Worm (Caenorhabditis elegans): ENCODE data around the gene rha-2.

The rha-2 gene

DNA sequence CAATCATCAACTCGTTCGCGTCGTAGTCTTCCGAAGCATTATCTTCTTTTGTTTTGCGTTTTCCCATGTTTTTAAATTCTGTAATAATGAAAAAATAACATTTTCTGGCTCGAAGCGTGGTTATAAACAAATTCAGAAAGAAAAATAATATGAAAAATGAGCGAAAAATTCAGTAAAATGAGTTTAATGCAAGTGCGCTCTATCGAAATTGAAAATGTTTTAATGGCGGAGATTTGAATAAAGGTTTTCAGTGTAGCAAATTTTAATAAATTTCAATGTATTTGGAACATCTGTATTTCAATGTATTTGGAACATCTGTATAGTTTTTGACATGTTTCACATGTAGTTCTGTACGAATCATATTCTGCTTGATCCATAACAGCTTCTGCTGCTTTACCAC, at the start of gene rha-2:
Gene rha-2, minus strand, starts transcription at position 80 of the 400 bp plus-strand sequence.
- peak; percentile 47 for TF ChIP-seq unc-42 (tag; optimal IDR thresholded peaks at IDR 0.05)
- TF ChIP-seq syd-9 (tag; optimal IDR thresholded peaks at IDR 0.05) = no peak

- TF ChIP-seq K02D7.2 (tag; optimal IDR thresholded peaks at IDR 0.05) (no peak), pros-1 (tag; optimal IDR thresholded peaks at IDR 0.05) (peak; percentile 49), ahr-1 (tag; optimal IDR thresholded peaks at IDR 0.05) (no peak)
These were observed 48.8 kb upstream of the rha-2 start for ce11 chrIII:8663143-8663542.

DNA sequence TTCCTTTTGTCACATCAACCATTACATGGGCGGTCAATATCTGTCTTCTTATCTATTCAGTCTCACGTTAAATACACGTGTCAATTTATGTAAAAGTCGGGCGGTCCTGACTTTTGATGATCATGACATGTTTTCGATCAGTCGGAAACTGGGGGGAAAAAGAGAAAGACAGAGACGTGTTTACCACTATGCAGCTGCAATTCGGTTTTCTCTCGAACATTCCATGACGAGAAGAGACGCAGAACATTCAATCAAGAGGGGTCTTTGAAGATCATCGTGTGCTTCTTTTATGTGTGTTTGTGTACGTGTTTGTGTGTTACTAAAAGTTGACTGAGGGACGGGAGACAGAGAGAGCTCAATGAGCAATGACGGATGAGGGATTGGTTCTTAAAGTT, 44.0 kb upstream of the rha-2 start:
- TF ChIP-seq sdc-2 (tag; optimal IDR thresholded peaks at IDR 0.05) (no peak), elt-2 (tag; optimal IDR thresholded peaks at IDR 0.05) (peak; percentile 69), nfya-1 (tag; optimal IDR thresholded peaks at IDR 0.05) (peak; percentile 58), ztf-16 (tag; optimal IDR thresholded peaks at IDR 0.05) (peak; percentile 10), T23F11.4 (GFP tag; optimal IDR thresholded peaks at IDR 0.05) (peak; percentile 42), ttx-3 (tag; optimal IDR thresholded peaks at IDR 0.05) (no peak), lim-6 (tag; optimal IDR thresholded peaks at IDR 0.05) (no peak), dve-1 (tag; optimal IDR thresholded peaks at IDR 0.05) (peak; percentile 62), ceh-18 (tag; optimal IDR thresholded peaks at IDR 0.05) (peak; percentile 96), ceh-48 (tag; optimal IDR thresholded peaks at IDR 0.05) (no peak), eyg-1 (tag; optimal IDR thresholded peaks at IDR 0.05) (no peak), tbx-2 (tag; optimal IDR thresholded peaks at IDR 0.05) (peak; percentile 78), F13H6.1 (tag; optimal IDR thresholded peaks at IDR 0.05) (peak; percentile 72), K09A11.1 (tag; optimal IDR thresholded peaks at IDR 0.05; ENCODE audit: insufficient read depth) (peak; percentile 20), unc-55 (GFP tag; optimal IDR thresholded peaks at IDR 0.05) (peak; percentile 94), hlh-30 (tag; optimal IDR thresholded peaks at IDR 0.05; ENCODE audit: insufficient read depth) (peak; percentile 33), hlh-8 (tag; optimal IDR thresholded peaks at IDR 0.05) (peak; percentile 33), rnt-1 (tag; optimal IDR thresholded peaks at IDR 0.05) (peak; percentile 71), pqm-1 (tag; optimal IDR thresholded peaks at IDR 0.05) (peak; percentile 80)

- TF ChIP-seq fax-1 (tag; optimal IDR thresholded peaks at IDR 0.05) = no peak
These were observed 43.5 kb upstream of the rha-2 start for ce11 chrIII:8657676-8658366.

DNA sequence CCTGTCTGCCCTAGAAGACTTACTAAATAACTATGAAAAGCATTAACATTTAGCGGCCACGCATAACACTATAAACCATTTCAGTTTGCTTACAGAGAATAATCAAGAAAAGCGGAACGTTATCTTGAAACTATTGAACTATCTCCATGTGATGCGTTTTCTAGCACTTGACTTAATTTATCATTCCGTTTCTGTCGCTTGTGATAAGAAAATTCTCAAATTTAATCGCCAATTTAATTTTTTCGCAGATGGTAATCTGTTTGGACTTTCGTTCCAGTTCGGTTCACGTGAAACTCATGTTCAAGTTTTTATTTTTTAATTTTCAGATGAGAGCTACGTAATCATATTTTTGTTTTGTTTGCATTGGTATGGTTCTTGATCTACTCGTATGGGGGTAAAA, 42.6 kb upstream of the rha-2 start:
- TF ChIP-seq ceh-2 (tag; optimal IDR thresholded peaks at IDR 0.05) = no peak
- no peak for TF ChIP-seq pros-1 (tag; optimal IDR thresholded peaks at IDR 0.05)
- TF ChIP-seq ref-2 (tag; optimal IDR thresholded peaks at IDR 0.05) = no peak
- no peak for TF ChIP-seq sox-2 (GFP tag; IDR thresholded peaks at IDR 0.05)
- TF ChIP-seq sox-4 (tag; optimal IDR thresholded peaks at IDR 0.05) = no peak
- TF ChIP-seq elt-2 (tag; optimal IDR thresholded peaks at IDR 0.05) = peak; percentile 81

DNA sequence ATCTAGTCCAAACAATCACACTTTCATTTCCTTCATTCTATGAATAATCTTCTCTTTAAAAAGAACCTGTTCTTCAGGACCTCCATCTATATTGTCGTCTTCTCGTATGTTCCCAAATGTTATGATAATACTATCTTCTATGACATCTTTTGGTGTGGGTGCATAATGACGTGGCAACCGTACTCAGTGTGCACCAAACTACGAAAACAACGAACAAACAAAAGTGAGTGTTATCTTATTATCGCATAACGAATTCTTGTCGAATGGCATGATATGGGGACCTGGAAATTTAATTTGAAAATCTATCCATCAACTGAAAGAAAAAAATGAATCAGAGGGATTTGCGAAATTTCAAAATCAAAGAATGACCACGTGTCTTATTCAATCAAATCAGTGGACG, 41.7 kb upstream of the rha-2 start:
- no peak for TF ChIP-seq eyg-1 (tag; optimal IDR thresholded peaks at IDR 0.05)
- peak; percentile 67 for TF ChIP-seq elt-2 (tag; optimal IDR thresholded peaks at IDR 0.05)
- no peak for TF ChIP-seq ahr-1 (tag; optimal IDR thresholded peaks at IDR 0.05)
- TF ChIP-seq nhr-232 (tag; optimal IDR thresholded peaks at IDR 0.05) = no peak

- TF ChIP-seq fkh-6 (tag; optimal IDR thresholded peaks at IDR 0.05) = no peak
- no peak for TF ChIP-seq eyg-1 (tag; optimal IDR thresholded peaks at IDR 0.05)
- no peak for TF ChIP-seq unc-42 (tag; optimal IDR thresholded peaks at IDR 0.05)
- no peak for TF ChIP-seq pros-1 (tag; optimal IDR thresholded peaks at IDR 0.05)
- TF ChIP-seq ceh-14 (tag; optimal IDR thresholded peaks at IDR 0.05) = no peak
- TF ChIP-seq pag-3 (tag; optimal IDR thresholded peaks at IDR 0.05; ENCODE audit: borderline replicate concordance) = no peak
- no peak for TF ChIP-seq dve-1 (tag; optimal IDR thresholded peaks at IDR 0.05)
- TF ChIP-seq C08G9.2 (tag; optimal IDR thresholded peaks at IDR 0.05) = no peak
- no peak for TF ChIP-seq pax-1 (tag; optimal IDR thresholded peaks at IDR 0.05)
- no peak for TF ChIP-seq npax-4 (tag; optimal IDR thresholded peaks at IDR 0.05)
- TF ChIP-seq hlh-15 (tag; optimal IDR thresholded peaks at IDR 0.05) = no peak
These were observed 41.0 kb upstream of the rha-2 start for ce11 chrIII:8655412-8655811.

Data from whole organism, late embryonic.